Fruit fly (Drosophila melanogaster): ENCODE measurements around the gene CG7945.

DNA sequence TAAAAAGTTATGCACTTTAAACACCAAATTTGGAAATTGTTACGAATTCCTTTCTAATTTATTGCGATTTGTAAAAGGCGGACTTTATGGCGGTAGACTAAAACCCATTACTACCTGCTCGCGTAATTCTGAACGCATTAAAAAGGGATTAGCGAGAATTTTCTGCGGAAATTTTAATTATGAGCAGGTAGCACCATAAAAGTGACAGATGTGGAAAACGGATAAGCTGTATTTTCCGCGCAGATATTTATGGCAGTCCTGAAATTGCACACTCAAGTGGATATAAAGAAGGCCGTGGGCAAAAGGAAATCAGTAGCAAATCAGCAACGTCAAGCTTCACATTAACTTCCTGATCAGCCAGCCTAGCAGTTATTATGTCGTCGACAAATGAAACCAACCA, 15.2 kb downstream of the CG7945 start, which contains the start of gene Z600:
- TF ChIP-seq Dll (optimal IDR thresholded peaks at IDR 0.05) (no peak), CG8478 (optimal IDR thresholded peaks at IDR 0.05) (no peak), psq (optimal IDR thresholded peaks at IDR 0.05) (no peak), usp (GFP tag; optimal IDR thresholded peaks at IDR 0.05) (no peak)

Measured in whole organism.